Worm (Caenorhabditis elegans): ENCODE results near the gene bus-8A.

- no peak for TF ChIP-seq nhr-28 (tag; optimal IDR thresholded peaks at IDR 0.05)
- TF ChIP-seq efl-1 (optimal IDR thresholded peaks at IDR 0.05) = no peak
- TF ChIP-seq efl-1 (GFP tag; optimal IDR thresholded peaks at IDR 0.05 in 1 of 2) = no peak
Measured at ce11 chrX:5460930-5461329, 31.8 kb upstream of the bus-8A start, which contains the start of gene ddr-1.

Measured in whole organism, L1 larva.